Worm (Caenorhabditis elegans) whole organism, L3 larva: ENCODE measurements around the gene Y49F6B.19.
"Not testable (repeated sequence)": the region's sequence is repeated elsewhere in the genome, so short reads cannot be mapped to it uniquely, and the experiment has no call there.

Experiments used
- ZK546.5 ChIP-seq: sonication (generic microtip); optimal IDR thresholded peaks from 2 replicates; lab custom pipeline; 2017; ENCODE audit warnings: missing biosample characterization, missing genetic modification characterization
- ceh-82 ChIP-seq: fragments of 150-350 bp; optimal IDR thresholded peaks from 2 replicates; lab custom pipeline; 2014; ENCODE audit warnings: missing biosample characterization, missing genetic modification characterization
- elt-1 ChIP-seq: fragments of 150-350 bp; optimal IDR thresholded peaks from 2 replicates; lab custom pipeline; 2014; ENCODE audit warnings: missing biosample characterization, missing genetic modification characterization
- elt-2 ChIP-seq: sonication (generic microtip); optimal IDR thresholded peaks from 2 replicates; lab custom pipeline; 2016; ENCODE audit warnings: missing genetic modification reagents, mild to moderate bottlenecking, missing genetic modification characterization, missing compliant biosample characterization
- lin-15B ChIP-seq: fragments of 150-350 bp; optimal IDR thresholded peaks from 2 replicates; lab custom pipeline; 2014; ENCODE audit warnings: missing biosample characterization, missing genetic modification characterization
- snpc-4 ChIP-seq: fragments of 150-350 bp; optimal IDR thresholded peaks from 2 replicates; lab custom pipeline; 2014; ENCODE audit warnings: missing biosample characterization, missing genetic modification characterization
- unc-62 ChIP-seq: fragments of 150-350 bp; sonication (generic microtip); optimal IDR thresholded peaks from 4 replicates; lab custom pipeline; 2014; ENCODE audit warnings: missing biosample characterization, missing genetic modification reagents, missing genetic modification characterization
- zag-1 ChIP-seq: fragments of 150-350 bp; optimal IDR thresholded peaks from 2 replicates; lab custom pipeline; 2014; ENCODE audit warnings: missing biosample characterization, missing genetic modification characterization

DNA sequence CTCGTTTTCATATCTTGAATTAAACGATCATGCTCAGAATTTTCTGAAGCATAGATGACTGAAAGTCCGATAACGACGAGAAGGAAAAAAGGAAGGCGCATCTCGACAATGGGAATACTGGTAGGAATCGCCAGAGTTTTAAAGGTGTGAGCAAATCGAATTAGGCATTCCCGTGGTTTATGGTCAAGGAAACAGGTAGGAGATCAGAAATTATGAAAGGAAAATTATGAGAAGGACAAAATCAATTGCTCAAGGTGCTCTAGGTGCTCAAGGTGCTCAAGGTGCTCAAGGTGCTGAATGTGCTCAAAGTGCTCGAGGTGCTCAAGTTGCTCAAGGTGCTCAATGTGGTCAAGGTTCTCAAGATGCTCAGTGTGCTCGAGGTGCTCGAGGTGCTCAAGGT, 47.6 kb downstream of the Y49F6B.19 start, which contains the start of gene C16C8.10:
- TF ChIP-seq zag-1 (tag; lab: Kevin White, UChicago); snpc-4 (tag; lab: Kevin White, UChicago); ZK546.5 (tag; lab: Kevin White, UChicago); lin-15B (tag; lab: Kevin White, UChicago); unc-62 (GFP tag; lab: Kevin White, UChicago); elt-1 (tag; lab: Kevin White, UChicago); elt-2 (tag; lab: Kevin White, UChicago); ceh-82 (tag; lab: Kevin White, UChicago): not testable (repeated sequence)
